Fruit fly (Drosophila melanogaster) whole organism, prepupa: ENCODE measurements around the gene Nep5.
A peak's percentile ranks its signal among the peaks of the same experiment; 100 is the strongest.

Source experiments
- Blimp-1 ChIP-seq: fragments of 200-800 bp; sonication (Bioruptor generic); optimal IDR thresholded peaks from 3 replicates; lab custom pipeline; 2017; ENCODE audit warnings: missing biosample characterization, missing genetic modification characterization, mild to moderate bottlenecking, moderate library complexity, missing genetic modification reagents
- CG11294 ChIP-seq: fragments of 200-800 bp; sonication (Bioruptor generic); IDR thresholded peaks from 2 replicates; pipeline ENCODE4 v1.3.6; 2022; ENCODE audit warnings: missing biosample characterization, missing genetic modification characterization
- CG15336 ChIP-seq: fragments of 200-800 bp; sonication (Bioruptor generic); IDR thresholded peaks from 2 replicates; pipeline ENCODE4 v1.3.6; 2022; ENCODE audit warnings: missing biosample characterization, missing genetic modification characterization
- CG31627 ChIP-seq: fragments of 200-800 bp; sonication (Bioruptor generic); optimal IDR thresholded peaks from 3 replicates; lab custom pipeline; 2016; ENCODE audit warnings: missing biosample characterization, missing genetic modification characterization
- CG32006 ChIP-seq: fragments of 200-800 bp; sonication (Bioruptor generic); optimal IDR thresholded peaks from 3 replicates; lab custom pipeline; 2017; ENCODE audit warnings: missing biosample characterization, mild to moderate bottlenecking, missing genetic modification characterization
- CG34406 ChIP-seq: fragments of 200-800 bp; sonication (Bioruptor generic); optimal IDR thresholded peaks from 3 replicates; lab custom pipeline; 2016; ENCODE audit warnings: missing biosample characterization, missing genetic modification characterization
- CG4318 ChIP-seq: fragments of 200-800 bp; sonication (Bioruptor generic); optimal IDR thresholded peaks from 3 replicates; lab custom pipeline; 2017; ENCODE audit warnings: missing biosample characterization, mild to moderate bottlenecking, missing genetic modification characterization
- CG6163 ChIP-seq: fragments of 200-800 bp; sonication (Bioruptor generic); IDR thresholded peaks from 3 replicates; pipeline ENCODE4 v1.3.6; 2022; ENCODE audit warnings: missing biosample characterization, missing genetic modification characterization
- CG6276 ChIP-seq: fragments of 200-800 bp; sonication (Bioruptor generic); optimal IDR thresholded peaks from 2 replicates; lab custom pipeline; 2017; ENCODE audit warnings: missing biosample characterization, mild to moderate bottlenecking, missing genetic modification characterization
- CG7368 ChIP-seq: fragments of 200-800 bp; sonication (Bioruptor generic); optimal IDR thresholded peaks from 3 replicates; lab custom pipeline; 2016; ENCODE audit warnings: missing biosample characterization, missing genetic modification characterization
- CG8119 ChIP-seq: fragments of 200-800 bp; sonication (Bioruptor generic); IDR thresholded peaks from 3 replicates; pipeline ENCODE4 v1.3.6; 2022; ENCODE audit warnings: missing biosample characterization, missing genetic modification characterization
- CG8632 ChIP-seq: fragments of 200-800 bp; sonication (Bioruptor generic); optimal IDR thresholded peaks from 3 replicates; lab custom pipeline; 2016; ENCODE audit warnings: missing biosample characterization, missing genetic modification characterization
- Eip75B ChIP-seq: fragments of 200-800 bp; sonication (Bioruptor generic); optimal IDR thresholded peaks from 3 replicates; lab custom pipeline; 2016; ENCODE audit warnings: missing biosample characterization, missing genetic modification characterization
- Eip78C ChIP-seq: fragments of 200-800 bp; sonication (Bioruptor generic); peaks from one replicate; lab custom pipeline; 2016; ENCODE audit warnings: missing biosample characterization, missing genetic modification characterization
- Ets21C ChIP-seq: fragments of 200-800 bp; sonication (Bioruptor generic); optimal IDR thresholded peaks from 3 replicates; lab custom pipeline; 2016; ENCODE audit warnings: missing biosample characterization, missing genetic modification characterization
- Ets96B ChIP-seq: fragments of 200-800 bp; optimal IDR thresholded peaks from 2 replicates; lab custom pipeline; 2019; ENCODE audit warnings: missing biosample characterization, mild to moderate bottlenecking, missing genetic modification characterization, moderate library complexity
- Gug ChIP-seq: fragments of 200-800 bp; sonication (Bioruptor generic); IDR thresholded peaks from 2 replicates; pipeline ENCODE4 v1.3.6; 2022; ENCODE audit warnings: missing biosample characterization, missing genetic modification characterization
- Hr38 ChIP-seq: sonication (Bioruptor generic); optimal IDR thresholded peaks from 2 replicates; lab custom pipeline; 2016; ENCODE audit warnings: missing biosample characterization, missing genetic modification characterization
- Hr4 ChIP-seq: fragments of 200-800 bp; sonication (Bioruptor generic); optimal IDR thresholded peaks from 3 replicates; lab custom pipeline; 2016; ENCODE audit warnings: missing biosample characterization, missing genetic modification characterization
- Lpt ChIP-seq: fragments of 200-800 bp; sonication (Bioruptor generic); optimal IDR thresholded peaks from 3 replicates; lab custom pipeline; 2016; ENCODE audit warnings: missing biosample characterization, missing genetic modification characterization
- OdsH ChIP-seq: fragments of 200-800 bp; sonication (Bioruptor generic); optimal IDR thresholded peaks from 3 replicates; lab custom pipeline; 2016; ENCODE audit warnings: missing biosample characterization, missing genetic modification characterization
- Smox ChIP-seq: fragments of 200-800 bp; sonication (Bioruptor generic); optimal IDR thresholded peaks from 3 replicates; lab custom pipeline; 2016; ENCODE audit warnings: missing biosample characterization, missing genetic modification characterization
- Sox102F ChIP-seq: fragments of 200-800 bp; sonication (Bioruptor generic); optimal IDR thresholded peaks from 2 replicates; lab custom pipeline; 2016; ENCODE audit warnings: missing biosample characterization, mild to moderate bottlenecking, missing genetic modification characterization
- Sox14 ChIP-seq: fragments of 200-800 bp; sonication (Bioruptor generic); optimal IDR thresholded peaks from 3 replicates; lab custom pipeline; 2016; ENCODE audit warnings: missing biosample characterization, missing genetic modification characterization
- Sox15 ChIP-seq: fragments of 200-800 bp; sonication (Bioruptor generic); optimal IDR thresholded peaks from 3 replicates; lab custom pipeline; 2016; ENCODE audit warnings: missing biosample characterization, missing genetic modification characterization
- acj6 ChIP-seq: fragments of 200-800 bp; sonication (Bioruptor generic); optimal IDR thresholded peaks from 3 replicates; lab custom pipeline; 2016; ENCODE audit warnings: missing biosample characterization, missing genetic modification characterization
- dac ChIP-seq: fragments of 200-800 bp; sonication (Bioruptor generic); optimal IDR thresholded peaks from 2 replicates; lab custom pipeline; 2017; ENCODE audit warnings: missing biosample characterization, mild to moderate bottlenecking, missing genetic modification characterization
- eg ChIP-seq: fragments of 200-800 bp; sonication (Bioruptor generic); IDR thresholded peaks from 3 replicates; pipeline ENCODE4 v1.3.6; 2022; ENCODE audit warnings: missing biosample characterization, missing genetic modification characterization
- fd85E ChIP-seq: fragments of 200-800 bp; sonication (Bioruptor generic); optimal IDR thresholded peaks from 3 replicates; lab custom pipeline; 2016; ENCODE audit warnings: missing biosample characterization, missing genetic modification characterization
- fkh ChIP-seq: fragments of 200-800 bp; sonication (Bioruptor generic); optimal IDR thresholded peaks from 3 replicates; lab custom pipeline; 2017; ENCODE audit warnings: missing biosample characterization, mild to moderate bottlenecking, missing genetic modification characterization, moderate library complexity
- lz ChIP-seq: fragments of 200-800 bp; sonication (Bioruptor generic); optimal IDR thresholded peaks from 3 replicates; lab custom pipeline; 2016; ENCODE audit warnings: missing biosample characterization, missing genetic modification characterization
- ss ChIP-seq, 2 experiments: fragments of 200-800 bp; sonication (Bioruptor generic); optimal IDR thresholded peaks; 2 replicates in 1 of 2; 3 replicates in 1 of 2; lab custom pipeline; 2017 to 2018; ENCODE audit warnings: mild to moderate bottlenecking in 2 of 2, missing biosample characterization in 2 of 2, missing genetic modification characterization in 2 of 2, moderate library complexity in 1 of 2
- svp ChIP-seq: fragments of 200-800 bp; sonication (Bioruptor generic); peaks from one replicate; lab custom pipeline; 2016; ENCODE audit warnings: missing biosample characterization, missing genetic modification characterization
- vri ChIP-seq: fragments of 200-800 bp; sonication (Bioruptor generic); optimal IDR thresholded peaks from 3 replicates; lab custom pipeline; 2016; ENCODE audit warnings: missing biosample characterization, mild to moderate bottlenecking, missing genetic modification characterization

Gene Nep5

DNA sequence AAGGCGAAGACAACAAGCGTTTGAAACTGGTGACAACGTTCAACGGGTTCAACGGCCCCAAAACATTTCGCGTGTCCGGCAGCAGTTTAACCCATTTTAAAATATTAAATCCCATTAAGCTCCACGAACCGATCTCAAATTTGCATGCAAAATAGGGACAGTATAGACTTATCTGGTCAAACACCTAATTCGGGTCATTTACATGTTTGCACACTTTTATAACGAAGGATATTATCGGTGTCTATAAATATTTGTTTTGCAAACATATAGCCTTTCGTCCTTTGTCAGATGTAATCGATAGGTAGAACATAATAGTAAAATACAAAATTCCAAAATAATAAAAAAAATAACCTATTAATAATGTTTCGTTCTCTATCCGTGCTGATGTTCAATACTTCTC, 2.1 kb downstream of the Nep5 start, which contains the start of gene CG34292:
TSS of gene CG34292 (plus strand) at position 301 of the 400 bp plus-strand sequence.
- TF ChIP-seq ss (GFP tag; optimal IDR thresholded peaks at IDR 0.05; lab: Kevin White, UChicago) (no peak), Eip75B (GFP tag; lab: Kevin White, UChicago) (no peak), CG32006 (GFP tag; lab: Kevin White, UChicago) (no peak), Sox14 (GFP tag; lab: Kevin White, UChicago) (no peak)
- TF ChIP-seq, all 60 proteins: peak for 0

DNA sequence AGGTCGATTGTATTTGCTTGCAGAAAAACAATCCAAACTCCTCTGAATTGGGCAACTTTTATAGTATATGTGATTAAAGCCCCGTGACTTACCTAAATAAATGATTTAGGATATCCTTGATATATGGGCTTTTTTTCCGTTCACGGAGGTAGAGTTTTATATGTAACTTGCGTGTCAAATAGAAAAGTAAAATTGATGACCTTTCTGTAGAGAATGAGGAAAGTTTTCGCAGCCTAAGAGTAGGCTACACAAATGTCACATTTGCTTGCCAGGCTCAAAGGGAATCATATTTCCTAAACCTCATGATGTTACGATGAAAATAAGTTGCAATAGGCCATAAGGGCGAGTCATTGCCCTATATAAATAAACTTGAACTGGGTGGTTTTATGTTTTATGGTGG, 7.8 kb downstream of the Nep5 start:
- peak; percentile 86 for TF ChIP-seq svp (GFP tag; lab: Kevin White, UChicago)
- no peak for TF ChIP-seq acj6
- TF ChIP-seq eg (GFP tag; lab: Robert Waterston, UW): no peak
- no peak for TF ChIP-seq Sox15 (GFP tag; lab: Kevin White, UChicago)
- TF ChIP-seq Ets96B (tag; lab: Kevin White, UChicago): no peak
- no peak for TF ChIP-seq CG34406 (GFP tag; lab: Kevin White, UChicago)
- TF ChIP-seq CG6276: no peak

DNA sequence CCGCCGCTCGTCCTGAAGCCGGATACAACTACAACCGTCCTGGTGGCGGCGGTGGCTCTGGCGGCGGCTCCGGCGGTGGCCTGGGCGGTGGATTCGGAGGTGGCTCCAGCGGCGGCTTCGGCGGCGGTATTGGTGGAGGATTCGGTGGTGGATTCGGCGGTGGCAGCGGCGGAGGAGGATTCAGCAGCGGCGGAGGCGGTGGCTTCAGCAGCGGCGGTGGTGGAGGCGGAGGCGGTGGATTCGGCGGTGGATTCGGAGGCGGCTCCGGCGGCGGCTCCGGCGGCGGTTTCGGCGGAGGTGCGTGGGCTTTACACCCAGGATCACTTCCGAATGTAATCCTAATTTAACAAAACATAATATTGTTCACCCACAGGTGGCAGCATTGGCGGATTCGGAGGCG, 14.4 kb downstream of the Nep5 start:
- TF ChIP-seq CG4318 (GFP tag; lab: Kevin White, UChicago) (no peak), Gug (GFP tag; lab: Robert Waterston, UW) (no peak), svp (GFP tag; lab: Kevin White, UChicago) (no peak), Sox102F (GFP tag; lab: Kevin White, UChicago) (no peak), Ets96B (tag; lab: Kevin White, UChicago) (no peak), CG7368 (GFP tag; lab: Kevin White, UChicago) (no peak), CG6276 (no peak)

DNA sequence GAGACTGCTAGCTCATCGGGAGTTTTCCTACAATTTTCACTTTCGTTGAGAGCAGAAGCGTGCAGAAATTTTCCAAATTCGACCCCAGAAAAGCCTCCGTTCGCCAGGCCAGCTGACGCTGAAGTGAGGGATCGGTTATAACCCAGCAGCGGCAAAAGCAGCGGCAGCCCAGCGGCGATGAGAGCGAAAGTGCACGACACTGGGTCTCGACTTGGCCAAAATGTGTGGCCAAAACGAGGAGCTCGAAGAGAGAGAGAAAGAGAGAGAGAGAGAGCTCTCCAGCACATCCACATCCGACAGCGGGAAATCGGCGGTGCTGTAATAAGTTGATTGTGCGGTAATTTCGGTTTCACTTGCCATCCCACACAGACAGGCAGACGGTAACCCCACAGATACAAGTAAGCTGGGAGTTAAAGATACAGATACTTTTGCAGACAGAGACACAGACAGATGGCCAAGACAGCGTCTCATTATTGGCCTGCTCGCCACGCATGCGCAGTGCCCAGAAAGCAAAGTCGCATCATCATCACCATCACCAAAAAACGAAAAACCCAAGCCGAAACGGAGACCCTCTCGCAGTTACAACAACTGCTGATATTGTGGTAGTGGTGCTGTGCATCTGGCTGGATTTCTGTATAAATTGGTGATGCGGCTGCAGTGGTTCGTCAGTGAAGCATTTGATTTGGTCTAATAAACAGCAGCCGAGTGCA, 15.3 kb downstream of the Nep5 start, which contains the start of gene TwdlT:
TSS of gene TwdlT (plus strand) at position 660 of the 710 bp plus-strand sequence.
- TF ChIP-seq Blimp-1 (GFP tag; lab: Kevin White, UChicago): peak; percentile 95
- TF ChIP-seq Hr4: no peak
- peak; percentile 15 for TF ChIP-seq svp (GFP tag; lab: Kevin White, UChicago)

DNA sequence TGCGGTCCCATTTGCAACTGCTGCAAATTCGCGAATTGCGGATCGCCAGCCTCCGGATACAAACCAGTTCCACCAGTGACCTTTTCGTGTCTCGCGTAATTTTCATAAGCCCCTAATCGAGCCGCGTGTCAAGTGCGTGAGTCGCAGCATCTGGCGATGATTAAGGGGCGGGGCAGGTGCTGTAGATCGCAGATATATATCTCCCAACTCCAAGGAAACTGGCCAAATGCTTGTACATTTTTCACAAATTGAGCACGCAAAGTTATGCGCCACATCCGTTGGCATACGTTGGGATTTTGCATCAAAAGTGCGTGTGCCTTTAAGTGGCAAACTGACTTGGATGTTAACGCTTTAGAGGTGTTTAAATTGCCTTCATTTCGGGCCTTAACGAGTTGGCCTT, 24.0 kb downstream of the Nep5 start:
- TF ChIP-seq Ets21C (no peak), dac (GFP tag; lab: Kevin White, UChicago) (no peak), ss (GFP tag; optimal IDR thresholded peaks at IDR 0.05; lab: Kevin White, UChicago) (peak in 1 of 2 experiments; percentile 93), Eip78C (GFP tag; lab: Kevin White, UChicago) (peak; percentile 8)
- TF ChIP-seq, all 60 proteins: peak for 2

DNA sequence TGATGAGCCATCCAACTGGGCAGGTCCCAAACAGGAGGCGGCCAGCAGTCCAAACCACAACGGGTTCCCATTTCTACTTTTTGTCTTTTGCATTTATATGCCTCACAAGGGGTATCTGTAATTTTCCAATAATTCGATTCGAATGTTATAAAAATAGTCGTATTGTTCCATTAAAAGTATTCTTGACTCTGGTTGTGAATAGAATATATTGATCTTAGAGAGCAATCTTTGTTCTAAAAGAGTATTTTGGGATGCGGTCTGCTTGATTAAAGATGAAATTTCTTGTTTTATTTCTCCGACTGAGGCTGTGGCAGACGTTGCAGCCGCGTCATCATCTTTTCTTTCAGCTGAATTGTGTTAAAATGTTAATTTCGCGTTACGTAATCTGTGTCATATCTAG, 30.1 kb downstream of the Nep5 start:
- TF ChIP-seq Hr38 (GFP tag; lab: Kevin White, UChicago) (no peak), OdsH (GFP tag; lab: Kevin White, UChicago) (peak; percentile 2), Hr4 (peak; percentile 23), CG34406 (GFP tag; lab: Kevin White, UChicago) (peak; percentile 17), CG6163 (GFP tag; lab: Robert Waterston, UW) (peak; percentile 30; the same call in 1 of the 3 replicates), Smox (GFP tag; lab: Kevin White, UChicago) (no peak), CG32006 (GFP tag; lab: Kevin White, UChicago) (peak; percentile 51), CG8119 (GFP tag; lab: Robert Waterston, UW) (peak; percentile 51; the same call in 1 of the 3 replicates), Lpt (no peak), dac (GFP tag; lab: Kevin White, UChicago) (no peak), CG11294 (GFP tag; lab: Robert Waterston, UW) (no peak), CG8632 (GFP tag; lab: Kevin White, UChicago) (no peak), CG15336 (0 out of 2 replicates have a peak, but pooled peaks have one; percentile 51), Eip78C (GFP tag; lab: Kevin White, UChicago) (peak; percentile 68), vri (GFP tag; lab: Kevin White, UChicago) (no peak), CG6276 (peak; percentile 51), eg (GFP tag; lab: Robert Waterston, UW) (peak; percentile 41; the same call in 1 of the 3 replicates), CG31627 (GFP tag; lab: Kevin White, UChicago) (no peak), lz (GFP tag; lab: Kevin White, UChicago) (no peak), fd85E (GFP tag; lab: Kevin White, UChicago) (no peak), fkh (GFP tag; lab: Kevin White, UChicago) (no peak), Ets21C (no peak)
